Worm (Caenorhabditis elegans) whole organism, L4/young adult: ENCODE data around the gene C27F2.7.

Experiments
- W03F9.2 ChIP-seq: fragments of 150-350 bp; optimal IDR thresholded peaks from 2 replicates; lab custom pipeline; 2014; ENCODE audit warnings: missing biosample characterization, missing genetic modification characterization
- dao-5 ChIP-seq: sonication (generic microtip); optimal IDR thresholded peaks from 2 replicates; lab custom pipeline; 2016; ENCODE audit warnings: missing genotype, missing genetic modification characterization, moderate library complexity, missing compliant biosample characterization

ce11 chrIII:4956566-4956965 lies 27.7 kb downstream of the C27F2.7 start, which contains the start of gene C26E6.1:
- TF ChIP-seq dao-5 (tag; lab: Kevin White, UChicago): no peak
- no peak for TF ChIP-seq W03F9.2 (tag; lab: Kevin White, UChicago)
